Worm (Caenorhabditis elegans) whole organism, L4 larva: ENCODE data around the gene Y73B6BL.14.

ENCODE experiments used
- ceh-32 ChIP-seq: sonication (generic microtip); optimal IDR thresholded peaks from 2 replicates; lab custom pipeline; 2016; ENCODE audit warnings: mild to moderate bottlenecking, missing genetic modification characterization, missing compliant biosample characterization; ENCODE audit not compliant: poor library complexity
- daf-8 ChIP-seq: fragments of 200-800 bp; sonication (Bioruptor generic); IDR thresholded peaks from 2 replicates; pipeline ENCODE4 v1.3.6; 2022; ENCODE audit warnings: missing genetic modification characterization, missing compliant biosample characterization
- egl-27 ChIP-seq: sonication (generic microtip); optimal IDR thresholded peaks from 3 replicates; lab custom pipeline; 2017; ENCODE audit warnings: missing biosample characterization, missing genetic modification reagents, missing genetic modification characterization
- mep-1 ChIP-seq: fragments of 150-350 bp; sonication (generic microtip); optimal IDR thresholded peaks from 3 replicates; lab custom pipeline; 2014; ENCODE audit warnings: missing biosample characterization, missing genetic modification characterization
- pqm-1 ChIP-seq: sonication (generic microtip); optimal IDR thresholded peaks from 2 replicates; lab custom pipeline; 2017; ENCODE audit warnings: missing biosample characterization, missing genetic modification characterization
- tag-97 ChIP-seq: fragments of 200-800 bp; sonication (Bioruptor generic); IDR thresholded peaks from 2 replicates; pipeline ENCODE4 v1.3.6; 2022; ENCODE audit warnings: missing genetic modification characterization, missing compliant biosample characterization
- unc-62 ChIP-seq, 3 experiments: fragments of 150-350 bp in 1 of 3; sonication (generic microtip); optimal IDR thresholded peaks in 2 of 3; peaks in 1 of 3; 1 replicate in 1 of 3; 2 replicates in 2 of 3; lab custom pipeline; 2014 to 2017; ENCODE audit warnings: missing biosample characterization in 3 of 3, missing genetic modification characterization in 3 of 3, missing genetic modification reagents in 3 of 3, missing genotype in 1 of 3

DNA sequence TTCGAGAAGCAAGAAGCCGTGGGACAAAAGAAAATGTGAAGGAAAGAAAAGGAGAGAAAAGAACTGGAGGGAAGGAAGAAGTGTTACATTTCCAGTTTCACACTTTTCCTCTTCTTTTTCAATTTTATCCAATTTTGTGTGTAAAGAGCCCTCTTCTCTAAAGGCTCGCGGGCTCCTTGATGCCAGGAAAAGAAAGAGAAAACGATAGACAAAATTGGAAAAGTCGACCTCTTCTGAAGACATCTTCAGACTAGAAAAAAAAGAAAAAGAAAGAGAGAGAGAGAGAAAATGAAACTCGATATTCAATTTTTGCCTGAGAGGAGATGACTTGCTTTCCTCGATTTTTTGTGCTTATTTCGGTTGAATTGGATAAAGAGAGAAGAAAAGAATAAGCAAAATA is 42.2 kb upstream of the Y73B6BL.14 start:
- TF ChIP-seq tag-97 (GFP tag; lab: Robert Waterston, UW) (no peak), unc-62 (GFP tag; optimal IDR thresholded peaks at IDR 0.05 in 1 of 2; lab: Kevin White, UChicago) (no peak), unc-62 (tag; optimal IDR thresholded peaks at IDR 0.05; lab: Kevin White, UChicago) (no peak), daf-8 (no peak), pqm-1 (tag; lab: Kevin White, UChicago) (no peak), ceh-32 (tag; lab: Kevin White, UChicago) (no peak), egl-27 (tag; lab: Kevin White, UChicago) (no peak), mep-1 (tag; lab: Kevin White, UChicago) (no peak)
